Fruit fly (Drosophila melanogaster): ENCODE data around the gene Fdx2.

The Fdx2 gene

DNA sequence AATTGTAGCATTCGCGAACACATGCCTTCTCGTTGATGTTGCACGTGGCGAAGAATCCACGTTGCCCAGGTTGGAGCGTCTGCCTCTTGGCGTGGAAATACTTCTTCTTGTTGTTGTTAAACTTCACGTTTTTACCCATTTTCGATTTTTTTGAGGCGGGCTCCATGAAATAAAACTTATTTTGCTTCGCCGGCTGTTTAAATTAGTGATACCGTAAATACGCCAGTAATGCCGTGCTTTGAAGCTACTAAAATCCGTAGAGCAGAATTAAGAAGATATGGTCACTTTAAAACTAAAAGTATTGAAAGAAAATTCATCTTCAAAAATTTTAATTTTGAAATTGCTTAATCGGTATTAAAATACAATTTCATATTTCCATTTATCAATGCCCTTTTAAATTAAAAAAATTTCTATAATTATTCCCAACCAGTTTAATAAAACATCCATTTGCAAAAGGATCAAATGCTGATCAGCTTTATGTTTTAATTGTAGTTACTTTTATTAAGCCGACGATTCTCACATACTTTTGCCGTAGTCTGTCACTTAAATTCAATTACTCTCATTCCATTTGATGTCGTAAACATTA is 29.8 kb downstream of the Fdx2 start, which contains the start of gene CG15014 (continued):
- TF ChIP-seq gfzf (GFP tag; optimal IDR thresholded peaks at IDR 0.05): peak; percentile 85
- TF ChIP-seq CG4854 (GFP tag; optimal IDR thresholded peaks at IDR 0.05): no peak
- peak; percentile 6 for TF ChIP-seq Lhr (GFP tag; optimal IDR thresholded peaks at IDR 0.05)
- TF ChIP-seq CG10267 (tag; optimal IDR thresholded peaks at IDR 0.05): peak; percentile 34
- TF ChIP-seq NK7.1 (GFP tag; optimal IDR thresholded peaks at IDR 0.05): no peak
- TF ChIP-seq Stat92E (GFP tag; optimal IDR thresholded peaks at IDR 0.05): peak in 1 of 3 experiments; percentile 14
- no peak for TF ChIP-seq bigmax (GFP tag; optimal IDR thresholded peaks at IDR 0.05)
- TF ChIP-seq lov (optimal IDR thresholded peaks at IDR 0.05): no peak
- no peak for TF ChIP-seq lov (GFP tag; IDR thresholded peaks at IDR 0.05)
- peak in 1 of 2 experiments; percentile 42 for TF ChIP-seq crp (GFP tag; optimal IDR thresholded peaks at IDR 0.05)
- TF ChIP-seq CG15514 (GFP tag; optimal IDR thresholded peaks at IDR 0.05): no peak
- peak; percentile 68 for TF ChIP-seq MBD-R2 (GFP tag; IDR thresholded peaks at IDR 0.05)
- TF ChIP-seq CG31441 (GFP tag; IDR thresholded peaks at IDR 0.05): no peak
- no peak for TF ChIP-seq PHDP (tag; optimal IDR thresholded peaks at IDR 0.05)
- peak; percentile 86 for TF ChIP-seq sens (GFP tag)
- no peak for TF ChIP-seq CG15479 (GFP tag; optimal IDR thresholded peaks at IDR 0.05)
- TF ChIP-seq CkIIα-i1 (GFP tag; IDR thresholded peaks at IDR 0.05): no peak
- TF ChIP-seq CG6175 (GFP tag; IDR thresholded peaks at IDR 0.05): no peak
- TF ChIP-seq trem (tag; optimal IDR thresholded peaks at IDR 0.05): peak; percentile 29
- TF ChIP-seq CG3838 (GFP tag; optimal IDR thresholded peaks at IDR 0.05): no peak
- TF ChIP-seq CG8388 (GFP tag; optimal IDR thresholded peaks at IDR 0.05): no peak
- peak; percentile 23 for TF ChIP-seq CG14710 (tag; optimal IDR thresholded peaks at IDR 0.05)
- no peak for TF ChIP-seq CG14441 (GFP tag; IDR thresholded peaks at IDR 0.05)
- TF ChIP-seq Sin3A (optimal IDR thresholded peaks at IDR 0.05): no peak
- peak; percentile 40 for TF ChIP-seq MESR4 (GFP tag; optimal IDR thresholded peaks at IDR 0.05)

DNA sequence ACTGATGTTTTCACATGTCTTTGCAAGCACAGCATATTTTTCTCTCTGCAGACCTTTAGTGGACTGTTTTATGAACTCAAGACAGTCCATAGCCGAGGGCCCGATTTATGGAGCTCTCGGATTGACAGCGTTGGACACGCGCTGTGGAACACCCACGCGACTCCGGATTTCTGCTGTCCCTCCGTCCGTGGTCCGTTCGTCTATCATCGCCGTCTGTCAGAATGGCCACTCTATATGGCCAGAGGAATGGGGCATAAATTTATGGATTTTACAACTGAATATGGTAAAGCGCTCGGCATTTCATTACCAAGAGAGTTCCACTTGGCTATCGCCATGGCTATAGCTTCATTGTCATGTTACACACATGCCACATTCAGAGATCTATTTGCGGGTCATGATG is 35.8 kb downstream of the Fdx2 start:
- TF ChIP-seq Dip2 (GFP tag; IDR thresholded peaks at IDR 0.05) (no peak), sqz (GFP tag; optimal IDR thresholded peaks at IDR 0.05) (no peak), esg (GFP tag; conservative IDR thresholded peaks at IDR 0.05) (no peak), Rx (GFP tag; IDR thresholded peaks at IDR 0.05) (no peak), CG10267 (tag; optimal IDR thresholded peaks at IDR 0.05) (no peak), Med (GFP tag) (peak; percentile 45), vfl (GFP tag; optimal IDR thresholded peaks at IDR 0.05) (no peak), C15 (GFP tag; IDR thresholded peaks at IDR 0.05) (0 out of 3 replicates have a peak, but pooled peaks have one; percentile 19), slbo (GFP tag; IDR thresholded peaks at IDR 0.05) (0 out of 2 replicates have a peak, but pooled peaks have one; percentile 24), HLH3B (GFP tag; IDR thresholded peaks at IDR 0.05) (0 out of 2 replicates have a peak, but pooled peaks have one; percentile 30), Bgb (GFP tag; IDR thresholded peaks at IDR 0.05; ENCODE audit: partially characterized antibody) (no peak), gsb (GFP tag; IDR thresholded peaks at IDR 0.05) (no peak), Ets65A (GFP tag) (no peak), sr (GFP tag; IDR thresholded peaks at IDR 0.05) (peak; percentile 54; the same call in 2 of the 3 replicates), Nf-YB (GFP tag; optimal IDR thresholded peaks at IDR 0.05) (no peak), CG12769 (tag; optimal IDR thresholded peaks at IDR 0.05) (peak; percentile 27), CG11560 (tag; IDR thresholded peaks at IDR 0.05) (0 out of 3 replicates have a peak, but pooled peaks have one; percentile 8), az2 (GFP tag; optimal IDR thresholded peaks at IDR 0.05) (no peak), Kr (GFP tag; optimal IDR thresholded peaks at IDR 0.05) (no peak), ranshi (GFP tag; IDR thresholded peaks at IDR 0.05) (no peak), chif (GFP tag; optimal IDR thresholded peaks at IDR 0.05) (no peak), toy (GFP tag; IDR thresholded peaks at IDR 0.05) (no peak), CG5245 (GFP tag; optimal IDR thresholded peaks at IDR 0.05) (no peak), CG2875 (GFP tag; optimal IDR thresholded peaks at IDR 0.05) (no peak), CG8290 (GFP tag; optimal IDR thresholded peaks at IDR 0.05) (no peak), CG8290 (tag; optimal IDR thresholded peaks at IDR 0.05) (no peak), chn (GFP tag; optimal IDR thresholded peaks at IDR 0.05) (no peak), gro (GFP tag; optimal IDR thresholded peaks at IDR 0.05) (no peak)
